Fruit fly (Drosophila melanogaster): ENCODE results near the gene CG14052.

CG14052 gene

dm6 chrX:2254020-2254626, 30.6 kb downstream of the CG14052 start, which contains the start of gene CG3091:
TSS of gene CG3091 (minus strand) at chrX:2254197.
- TF ChIP-seq pad (GFP tag; optimal IDR thresholded peaks at IDR 0.05) (no peak), CG11617 (GFP tag; optimal IDR thresholded peaks at IDR 0.05) (no peak), cic (GFP tag; optimal IDR thresholded peaks at IDR 0.05) (peak; percentile 65), CG7045 (GFP tag; optimal IDR thresholded peaks at IDR 0.05) (no peak), CG33017 (tag; optimal IDR thresholded peaks at IDR 0.05) (peak; percentile 25), CG12768 (GFP tag; optimal IDR thresholded peaks at IDR 0.05) (no peak), CG1620 (GFP tag; optimal IDR thresholded peaks at IDR 0.05) (no peak), Mnt (GFP tag; optimal IDR thresholded peaks at IDR 0.05) (peak; percentile 3), CG7101 (tag; optimal IDR thresholded peaks at IDR 0.05) (no peak), CG14711 (tag; optimal IDR thresholded peaks at IDR 0.05) (no peak), ovo (GFP tag; optimal IDR thresholded peaks at IDR 0.05) (no peak), Clk (GFP tag; optimal IDR thresholded peaks at IDR 0.05) (no peak), toe (GFP tag; optimal IDR thresholded peaks at IDR 0.05) (no peak), Crg-1 (GFP tag; optimal IDR thresholded peaks at IDR 0.05) (no peak), kay (GFP tag; ENCODE audit: borderline replicate concordance) (no peak), cnc (optimal IDR thresholded peaks at IDR 0.05) (no peak), Hr96 (GFP tag; optimal IDR thresholded peaks at IDR 0.05) (no peak)

dm6 chrX:2255035-2255434, 31.5 kb downstream of the CG14052 start:
- TF ChIP-seq pad (GFP tag; optimal IDR thresholded peaks at IDR 0.05) (peak; percentile 1), Mnt (GFP tag; optimal IDR thresholded peaks at IDR 0.05) (no peak)

- no peak for TF ChIP-seq cnc (optimal IDR thresholded peaks at IDR 0.05)
- TF ChIP-seq Hr96 (GFP tag; optimal IDR thresholded peaks at IDR 0.05), result no peak
- TF ChIP-seq CG7101 (tag; optimal IDR thresholded peaks at IDR 0.05), result no peak
- no peak for TF ChIP-seq pad (GFP tag; optimal IDR thresholded peaks at IDR 0.05)
- peak; percentile 13 for TF ChIP-seq Mnt (GFP tag; optimal IDR thresholded peaks at IDR 0.05)
Measured at dm6 chrX:2258602-2259233, 35.2 kb downstream of the CG14052 start.

- TF ChIP-seq CG12768 (GFP tag; optimal IDR thresholded peaks at IDR 0.05) (no peak), CG11617 (GFP tag; optimal IDR thresholded peaks at IDR 0.05) (no peak), ovo (GFP tag; optimal IDR thresholded peaks at IDR 0.05) (no peak), bab1 (GFP tag; optimal IDR thresholded peaks at IDR 0.05) (no peak), Clk (GFP tag; optimal IDR thresholded peaks at IDR 0.05) (no peak)
Measured at dm6 chrX:2259763-2260162, 36.2 kb downstream of the CG14052 start, which contains the start of gene CG3078. TSS of gene CG3078 (minus strand) at chrX:2259863.

dm6 chrX:2262511-2262910, 39.0 kb downstream of the CG14052 start, which contains the start of the genes temp and CG3071:
TSS of gene temp (minus strand) at chrX:2262515.
TSS of gene CG3071 (plus strand) at chrX:2262837.
- peak; percentile 61 for TF ChIP-seq CG14711 (tag; optimal IDR thresholded peaks at IDR 0.05)
- peak; percentile 35 for TF ChIP-seq CG33017 (tag; optimal IDR thresholded peaks at IDR 0.05)
- no peak for TF ChIP-seq cnc (optimal IDR thresholded peaks at IDR 0.05)
- peak; percentile 47 for TF ChIP-seq ovo (GFP tag; optimal IDR thresholded peaks at IDR 0.05)
- TF ChIP-seq Clk (GFP tag; optimal IDR thresholded peaks at IDR 0.05), result peak; percentile 9
- TF ChIP-seq CG12768 (GFP tag; optimal IDR thresholded peaks at IDR 0.05), result peak; percentile 31
- peak; percentile 50 for TF ChIP-seq bab1 (GFP tag; optimal IDR thresholded peaks at IDR 0.05)
- peak; percentile 85 for TF ChIP-seq CG11617 (GFP tag; optimal IDR thresholded peaks at IDR 0.05)
- no peak for TF ChIP-seq CG5204 (GFP tag; optimal IDR thresholded peaks at IDR 0.05)
- no peak for TF ChIP-seq Hr96 (GFP tag; optimal IDR thresholded peaks at IDR 0.05)
- no peak for TF ChIP-seq kay (GFP tag; ENCODE audit: borderline replicate concordance)
- TF ChIP-seq CG7101 (tag; optimal IDR thresholded peaks at IDR 0.05), result peak; percentile 68
- peak; percentile 34 for TF ChIP-seq cic (GFP tag; optimal IDR thresholded peaks at IDR 0.05)
- TF ChIP-seq Crg-1 (GFP tag; optimal IDR thresholded peaks at IDR 0.05), result peak; percentile 64
- TF ChIP-seq toe (GFP tag; optimal IDR thresholded peaks at IDR 0.05), result peak; percentile 82
- peak; percentile 99 for TF ChIP-seq Mnt (GFP tag; optimal IDR thresholded peaks at IDR 0.05)
- peak; percentile 67 for TF ChIP-seq pad (GFP tag; optimal IDR thresholded peaks at IDR 0.05)
- TF ChIP-seq tj (GFP tag; optimal IDR thresholded peaks at IDR 0.05), result peak; percentile 54
- TF ChIP-seq CG7045 (GFP tag; optimal IDR thresholded peaks at IDR 0.05), result peak; percentile 31
- peak; percentile 80 for TF ChIP-seq CG1620 (GFP tag; optimal IDR thresholded peaks at IDR 0.05)

- TF ChIP-seq Clk (GFP tag; optimal IDR thresholded peaks at IDR 0.05), result no peak
- no peak for TF ChIP-seq cnc (optimal IDR thresholded peaks at IDR 0.05)
- peak; percentile 64 for TF ChIP-seq ovo (GFP tag; optimal IDR thresholded peaks at IDR 0.05)
- TF ChIP-seq CG11617 (GFP tag; optimal IDR thresholded peaks at IDR 0.05), result peak; percentile 59
- no peak for TF ChIP-seq CG1620 (GFP tag; optimal IDR thresholded peaks at IDR 0.05)
- no peak for TF ChIP-seq CG33017 (tag; optimal IDR thresholded peaks at IDR 0.05)
- TF ChIP-seq toe (GFP tag; optimal IDR thresholded peaks at IDR 0.05), result peak; percentile 17
- no peak for TF ChIP-seq kay (GFP tag; ENCODE audit: borderline replicate concordance)
- TF ChIP-seq Crg-1 (GFP tag; optimal IDR thresholded peaks at IDR 0.05), result no peak
- TF ChIP-seq tj (GFP tag; optimal IDR thresholded peaks at IDR 0.05), result peak; percentile 87
- TF ChIP-seq Hr96 (GFP tag; optimal IDR thresholded peaks at IDR 0.05), result peak; percentile 63
- TF ChIP-seq CG5204 (GFP tag; optimal IDR thresholded peaks at IDR 0.05), result no peak
- no peak for TF ChIP-seq CG7045 (GFP tag; optimal IDR thresholded peaks at IDR 0.05)
- TF ChIP-seq CG12768 (GFP tag; optimal IDR thresholded peaks at IDR 0.05), result peak; percentile 3
- TF ChIP-seq bab1 (GFP tag; optimal IDR thresholded peaks at IDR 0.05), result no peak
- TF ChIP-seq Mnt (GFP tag; optimal IDR thresholded peaks at IDR 0.05), result peak; percentile 44
- peak; percentile 79 for TF ChIP-seq pad (GFP tag; optimal IDR thresholded peaks at IDR 0.05)
- TF ChIP-seq CG14711 (tag; optimal IDR thresholded peaks at IDR 0.05), result no peak
- no peak for TF ChIP-seq cic (GFP tag; optimal IDR thresholded peaks at IDR 0.05)
- TF ChIP-seq CG7101 (tag; optimal IDR thresholded peaks at IDR 0.05), result peak; percentile 25
Measured at dm6 chrX:2269822-2270556, 46.4 kb downstream of the CG14052 start.

Data from whole organism, adult.